Worm (Caenorhabditis elegans): ENCODE results near the gene F19H6.4.

ce11 chrX:12337846-12338490 is 27.5 kb upstream of the F19H6.4 start, which contains the start of gene srd-44:
- TF ChIP-seq C34F6.9 (tag; optimal IDR thresholded peaks at IDR 0.05) (no peak), alr-1 (tag; optimal IDR thresholded peaks at IDR 0.05) (no peak), ama-1 (optimal IDR thresholded peaks at IDR 0.05) (no peak), nhr-23 (tag; optimal IDR thresholded peaks at IDR 0.05) (no peak), blmp-1 (tag; optimal IDR thresholded peaks at IDR 0.05; ENCODE audit: insufficient read depth) (no peak), elt-1 (tag; optimal IDR thresholded peaks at IDR 0.05) (no peak), unc-55 (GFP tag; optimal IDR thresholded peaks at IDR 0.05) (no peak), ztf-11 (tag; optimal IDR thresholded peaks at IDR 0.05) (no peak), unc-62 (GFP tag; optimal IDR thresholded peaks at IDR 0.05) (no peak), dmd-4 (tag; optimal IDR thresholded peaks at IDR 0.05) (no peak), lin-13 (GFP tag; optimal IDR thresholded peaks at IDR 0.05) (no peak), nhr-77 (tag; optimal IDR thresholded peaks at IDR 0.05) (no peak), zag-1 (tag; optimal IDR thresholded peaks at IDR 0.05) (no peak)
